Fruit fly (Drosophila melanogaster): Measurements from ENCODE around the gene pdm2.
A peak's percentile ranks its signal among the peaks of the same experiment; 100 is the strongest.

dm6 chr2L:12720430-12721396, 63.7 kb downstream of the pdm2 start:
- TF ChIP-seq br (GFP tag; optimal IDR thresholded peaks at IDR 0.05) (no peak), Mio (GFP tag; optimal IDR thresholded peaks at IDR 0.05) (no peak), lola (GFP tag; optimal IDR thresholded peaks at IDR 0.05) (no peak), GATAd (GFP tag; optimal IDR thresholded peaks at IDR 0.05) (no peak), Abd-B (GFP tag; optimal IDR thresholded peaks at IDR 0.05) (no peak), CG32264 (GFP tag; optimal IDR thresholded peaks at IDR 0.05) (peak; percentile 11), psq (GFP tag; optimal IDR thresholded peaks at IDR 0.05) (no peak)
